Fruit fly (Drosophila melanogaster): Measurements from ENCODE around the gene MED17.

DNA sequence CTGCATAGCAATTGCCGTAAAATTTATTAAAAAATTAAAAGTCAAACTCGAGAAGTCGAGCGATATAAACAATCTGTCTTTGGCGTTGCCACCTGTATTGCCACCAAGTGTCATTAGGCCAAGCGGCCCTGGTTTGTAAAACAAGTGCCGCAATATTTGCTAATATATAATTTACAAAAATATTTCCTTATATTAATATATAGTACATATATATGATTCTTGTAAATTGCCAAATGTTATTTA is 21.8 kb upstream of the MED17 start, which contains the start of the genes CG7215 and Prx5:
- TF ChIP-seq CG8478 (optimal IDR thresholded peaks at IDR 0.05): no peak
- TF ChIP-seq psq (optimal IDR thresholded peaks at IDR 0.05): no peak
- TF ChIP-seq usp (GFP tag; optimal IDR thresholded peaks at IDR 0.05): no peak
- TF ChIP-seq EcR (GFP tag; optimal IDR thresholded peaks at IDR 0.05): no peak
- no peak for TF ChIP-seq Dll (optimal IDR thresholded peaks at IDR 0.05)
- TF ChIP-seq pan (optimal IDR thresholded peaks at IDR 0.05): no peak
